Worm (Caenorhabditis elegans) whole organism, L4/young adult: ENCODE results near the gene ule-2.

Experiments
- dao-5 ChIP-seq: sonication (generic microtip); optimal IDR thresholded peaks from 2 replicates; lab custom pipeline; 2016; ENCODE audit warnings: missing genotype, missing genetic modification characterization, moderate library complexity, missing compliant biosample characterization
- him-1 ChIP-seq: sonication (generic microtip); optimal IDR thresholded peaks from 2 replicates; lab custom pipeline; 2016; ENCODE audit warnings: missing genotype, missing genetic modification reagents, missing genetic modification characterization, missing compliant biosample characterization

DNA sequence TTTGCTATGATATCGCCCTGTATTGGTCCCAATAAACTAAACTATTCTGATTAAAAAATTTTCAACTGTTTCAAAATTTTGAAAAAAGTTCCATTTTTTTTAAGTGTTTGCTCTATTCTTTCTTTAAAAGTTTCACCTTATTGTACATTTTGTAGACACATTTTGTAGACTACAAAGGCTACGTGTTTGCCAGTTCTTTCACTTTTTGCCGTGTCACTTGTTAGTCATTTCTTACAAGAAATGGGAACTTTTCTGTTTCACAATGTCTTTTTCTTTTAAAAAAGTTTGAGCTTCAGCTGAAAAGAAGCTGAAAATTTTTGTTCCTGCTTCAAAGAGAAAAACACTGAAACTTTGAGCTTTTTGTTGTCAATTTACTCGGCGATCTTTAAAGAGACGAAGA, 17.9 kb upstream of the ule-2 start:
- no peak for TF ChIP-seq dao-5 (tag; lab: Kevin White, UChicago)
- no peak for TF ChIP-seq him-1 (tag; lab: Kevin White, UChicago)
